Fruit fly (Drosophila melanogaster) whole organism, embryonic: Measurements from ENCODE around the gene Cad74A.

Experiments used
- Abd-B ChIP-seq: fragments of 200-800 bp; sonication (Bioruptor generic); optimal IDR thresholded peaks from 2 replicates; lab custom pipeline; 2018; ENCODE audit warnings: missing biosample characterization, mild to moderate bottlenecking, missing genetic modification characterization, moderate library complexity
- CG10267 ChIP-seq: fragments of 200-800 bp; sonication (Bioruptor generic); optimal IDR thresholded peaks from 2 replicates; lab custom pipeline; 2018; ENCODE audit warnings: missing biosample characterization, mild to moderate bottlenecking, missing genetic modification characterization, moderate library complexity
- CG15514 ChIP-seq: fragments of 200-800 bp; sonication (Bioruptor generic); optimal IDR thresholded peaks from 3 replicates; lab custom pipeline; 2017; ENCODE audit warnings: missing biosample characterization, missing genetic modification characterization, mild to moderate bottlenecking, moderate library complexity, missing genetic modification reagents
- CG15601 ChIP-seq: fragments of 200-800 bp; sonication (Bioruptor generic); optimal IDR thresholded peaks from 3 replicates; lab custom pipeline; 2019; ENCODE audit warnings: missing biosample characterization, mild to moderate bottlenecking, missing genetic modification characterization, moderate library complexity
- CG1602 ChIP-seq: fragments of 200-800 bp; sonication (Bioruptor generic); optimal IDR thresholded peaks from 3 replicates; lab custom pipeline; 2016; ENCODE audit warnings: missing biosample characterization, missing genetic modification characterization
- CG16779 ChIP-seq: fragments of 200-800 bp; sonication (Bioruptor generic); IDR thresholded peaks from 2 replicates; pipeline ENCODE4 v1.3.6; 2022; ENCODE audit warnings: missing biosample characterization, missing genetic modification characterization
- Chrac-16 ChIP-seq: fragments of 200-800 bp; sonication (Bioruptor generic); optimal IDR thresholded peaks from 3 replicates; lab custom pipeline; 2016; ENCODE audit warnings: missing biosample characterization, missing genetic modification characterization
- HmgZ ChIP-seq: fragments of 200-800 bp; sonication (Bioruptor generic); optimal IDR thresholded peaks from 2 replicates; lab custom pipeline; 2018; ENCODE audit warnings: missing biosample characterization, mild to moderate bottlenecking, missing genetic modification characterization
- Lpt ChIP-seq: fragments of >200 bp; optimal IDR thresholded peaks from 2 replicates; lab custom pipeline; 2018; ENCODE audit warnings: missing biosample characterization, missing genetic modification characterization
- NFAT ChIP-seq: fragments of 200-800 bp; sonication (Bioruptor generic); IDR thresholded peaks from 2 replicates; pipeline ENCODE4 v1.3.6; 2022; ENCODE audit warnings: missing biosample characterization, missing genetic modification characterization
- dysf ChIP-seq: fragments of 200-800 bp; sonication (Bioruptor generic); IDR thresholded peaks from 3 replicates; pipeline ENCODE4 v1.3.6; 2022; ENCODE audit warnings: missing biosample characterization, missing genetic modification characterization
- her ChIP-seq: fragments of 200-800 bp; sonication (Bioruptor generic); optimal IDR thresholded peaks from 2 replicates; lab custom pipeline; 2016; ENCODE audit warnings: missing biosample characterization, missing genetic modification characterization
- oc ChIP-seq: fragments of 200-800 bp; sonication (Bioruptor generic); optimal IDR thresholded peaks from 2 replicates; lab custom pipeline; 2018; ENCODE audit warnings: missing biosample characterization, mild to moderate bottlenecking, missing genetic modification characterization, moderate library complexity
- sqz ChIP-seq: fragments of 200-800 bp; sonication (Bioruptor generic); optimal IDR thresholded peaks from 3 replicates; lab custom pipeline; 2018; ENCODE audit warnings: missing biosample characterization, mild to moderate bottlenecking, missing genetic modification characterization

DNA sequence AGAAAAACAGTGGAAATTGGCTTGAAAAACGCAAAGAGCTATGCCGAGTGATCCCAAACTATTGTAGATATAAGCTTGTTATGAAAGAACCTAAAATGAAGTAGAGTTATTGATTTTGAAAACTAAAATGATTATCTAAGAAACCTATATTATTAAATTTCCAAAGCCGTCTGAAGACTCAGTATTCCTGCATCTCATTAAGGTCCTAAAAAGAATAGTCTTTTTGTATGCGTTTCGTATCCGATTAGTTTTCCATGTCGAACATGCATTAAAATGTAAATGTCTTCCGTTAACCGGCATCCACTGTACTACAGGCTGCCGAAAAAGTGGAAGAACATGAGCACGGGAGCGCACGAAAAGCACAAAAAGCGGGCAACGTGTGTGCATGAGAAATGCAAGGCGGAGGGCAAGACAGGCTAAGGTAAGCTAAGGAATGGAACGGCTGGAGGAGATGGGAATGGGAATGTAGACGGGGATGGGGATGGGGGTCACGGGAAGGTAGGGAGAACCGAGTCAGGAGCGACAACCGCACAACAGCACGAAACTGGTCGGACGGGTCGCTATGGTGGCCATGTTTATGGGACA lies 41.4 kb upstream of the Cad74A start:
- TF ChIP-seq Abd-B (no peak), CG1602 (GFP tag; lab: Kevin White, UChicago) (no peak), dysf (no peak), oc (no peak), CG15514 (GFP tag; lab: Kevin White, UChicago) (no peak), HmgZ (tag; lab: Kevin White, UChicago) (no peak), Lpt (no peak), her (no peak), CG16779 (GFP tag; lab: Robert Waterston, UW) (no peak), CG10267 (tag; lab: Kevin White, UChicago) (no peak), sqz (GFP tag; lab: Kevin White, UChicago) (no peak), NFAT (GFP tag; lab: Robert Waterston, UW) (no peak), Chrac-16 (GFP tag; lab: Kevin White, UChicago) (no peak), CG15601 (tag; lab: Kevin White, UChicago) (no peak)
